Worm (Caenorhabditis elegans): ENCODE data around the gene cyp-37A1.
A peak's percentile ranks its signal among the peaks of the same experiment; 100 is the strongest.

- TF ChIP-seq dmd-9 (GFP tag; IDR thresholded peaks at IDR 0.05) (no peak), lir-3 (tag; optimal IDR thresholded peaks at IDR 0.05) (peak; percentile 35), ztf-11 (tag; optimal IDR thresholded peaks at IDR 0.05) (no peak), ZK546.5 (tag; optimal IDR thresholded peaks at IDR 0.05) (no peak), unc-130 (GFP tag; optimal IDR thresholded peaks at IDR 0.05) (peak; percentile 71), zag-1 (tag; optimal IDR thresholded peaks at IDR 0.05) (no peak), snpc-4 (tag; optimal IDR thresholded peaks at IDR 0.05) (peak; percentile 98), Y48G9A.11 (GFP tag; IDR thresholded peaks at IDR 0.05) (peak; percentile 70), nhr-11 (tag; optimal IDR thresholded peaks at IDR 0.05) (peak; percentile 15), ctbp-1 (GFP tag; IDR thresholded peaks at IDR 0.05) (peak; percentile 71), fos-1 (tag; optimal IDR thresholded peaks at IDR 0.05) (no peak)
Observed at ce11 chrII:14018192-14018591, 1.4 kb upstream of the cyp-37A1 start.
